Worm (Caenorhabditis elegans) whole organism, young adult: ENCODE results near the gene D2024.4.

Experiments
- B0336.3 ChIP-seq: fragments of 200-800 bp; sonication (Bioruptor generic); IDR thresholded peaks from 2 replicates; pipeline ENCODE4 v1.3.6; 2022; ENCODE audit warnings: missing genetic modification characterization, missing compliant biosample characterization
- C06A6.2 ChIP-seq: fragments of 200-800 bp; sonication (Bioruptor generic); conservative IDR thresholded peaks from 2 replicates; pipeline ENCODE4 v1.3.6; 2022; ENCODE audit warnings: missing genetic modification characterization, missing compliant biosample characterization
- D2030.7 ChIP-seq: fragments of 200-800 bp; sonication (Bioruptor generic); IDR thresholded peaks from 2 replicates; pipeline ENCODE4 v1.3.6; 2022; ENCODE audit warnings: missing genetic modification reagents, missing genetic modification characterization, missing compliant biosample characterization
- F23B12.7 ChIP-seq: sonication (generic microtip); optimal IDR thresholded peaks from 2 replicates; lab custom pipeline; 2017; ENCODE audit warnings: missing genetic modification characterization, mild to moderate bottlenecking, missing compliant biosample characterization, antibody characterized with exemption, moderate library complexity; ENCODE audit not compliant: insufficient read depth
- F39B2.1 ChIP-seq: fragments of 200-800 bp; sonication (Bioruptor generic); IDR thresholded peaks from 2 replicates; pipeline ENCODE4 v1.3.6; 2022; ENCODE audit warnings: missing genetic modification reagents, missing genetic modification characterization, missing compliant biosample characterization
- F49E8.2 ChIP-seq: sonication (generic microtip); optimal IDR thresholded peaks from 3 replicates; lab custom pipeline; 2017; ENCODE audit warnings: missing genetic modification characterization, mild to moderate bottlenecking, missing compliant biosample characterization, antibody characterized with exemption, moderate library complexity; ENCODE audit not compliant: insufficient read depth
- Y56A3A.18 ChIP-seq: fragments of 200-800 bp; sonication (Bioruptor generic); IDR thresholded peaks from 2 replicates; pipeline ENCODE4 v1.3.6; 2022; ENCODE audit warnings: missing genetic modification reagents, missing genetic modification characterization, missing compliant biosample characterization
- athp-1 ChIP-seq: sonication (generic microtip); optimal IDR thresholded peaks from 2 replicates; lab custom pipeline; 2017; ENCODE audit warnings: mild to moderate bottlenecking, missing genetic modification characterization, missing compliant biosample characterization
- attf-6 ChIP-seq: fragments of 200-800 bp; sonication (Bioruptor generic); IDR thresholded peaks from 2 replicates; pipeline ENCODE4 v1.3.6; 2022; ENCODE audit warnings: missing genetic modification reagents, missing genetic modification characterization, missing compliant biosample characterization
- ccch-3 ChIP-seq: fragments of 200-800 bp; sonication (Bioruptor generic); optimal IDR thresholded peaks from 2 replicates; lab custom pipeline; 2018; ENCODE audit warnings: mild to moderate bottlenecking, missing genetic modification characterization, missing compliant biosample characterization
- cebp-1 ChIP-seq, 2 experiments: fragments of 200-800 bp in 1 of 2; sonication (Bioruptor generic) in 1 of 2; sonication (generic microtip) in 1 of 2; IDR thresholded peaks in 1 of 2; optimal IDR thresholded peaks in 1 of 2; 2 replicates each; pipeline versions ENCODE4 v1.3.6 to Lab custom; 2017 to 2022; ENCODE audit warnings: missing compliant biosample characterization in 2 of 2, missing genetic modification characterization in 2 of 2, mild to moderate bottlenecking in 1 of 2, missing genetic modification reagents in 1 of 2, moderate library complexity in 1 of 2
- ceh-100 ChIP-seq: fragments of 200-800 bp; sonication (Bioruptor generic); IDR thresholded peaks from 2 replicates; pipeline ENCODE4 v1.3.6; 2022; ENCODE audit warnings: missing genetic modification reagents, missing genetic modification characterization, missing compliant biosample characterization
- ceh-79 ChIP-seq: sonication (generic microtip); optimal IDR thresholded peaks from 2 replicates; lab custom pipeline; 2017; ENCODE audit warnings: mild to moderate bottlenecking, missing genetic modification characterization, missing compliant biosample characterization
- ceh-91 ChIP-seq: fragments of 200-800 bp; sonication (Bioruptor generic); IDR thresholded peaks from 2 replicates; pipeline ENCODE4 v1.3.6; 2022; ENCODE audit warnings: missing genetic modification reagents, missing genetic modification characterization, missing compliant biosample characterization
- die-1 ChIP-seq: sonication (generic microtip); optimal IDR thresholded peaks from 2 replicates; lab custom pipeline; 2016; ENCODE audit warnings: missing genotype, mild to moderate bottlenecking, missing genetic modification characterization, missing compliant biosample characterization
- dox-1 ChIP-seq: fragments of 200-800 bp; sonication (Bioruptor generic); IDR thresholded peaks from 2 replicates; pipeline ENCODE4 v1.3.6; 2022; ENCODE audit warnings: missing genetic modification reagents, missing genetic modification characterization, missing compliant biosample characterization
- dpl-1 ChIP-seq: fragments of 150-350 bp; optimal IDR thresholded peaks from 2 replicates; lab custom pipeline; 2014; ENCODE audit warnings: missing biosample characterization, missing genetic modification reagents, missing genetic modification characterization
- egl-18 ChIP-seq: fragments of 200-800 bp; sonication (Bioruptor generic); IDR thresholded peaks from 2 replicates; pipeline ENCODE4 v1.3.6; 2022; ENCODE audit warnings: missing genetic modification reagents, missing genetic modification characterization, missing compliant biosample characterization
- egrh-3 ChIP-seq: fragments of 200-800 bp; sonication (Bioruptor generic); IDR thresholded peaks from 2 replicates; pipeline ENCODE4 v1.3.6; 2022; ENCODE audit warnings: missing genetic modification reagents, missing genetic modification characterization, missing compliant biosample characterization
- ekl-4 ChIP-seq: fragments of 200-800 bp; sonication (Bioruptor generic); IDR thresholded peaks from 2 replicates; pipeline ENCODE4 v1.3.6; 2022; ENCODE audit warnings: missing genetic modification reagents, missing genetic modification characterization, missing compliant biosample characterization
- ets-4 ChIP-seq: fragments of 200-800 bp; sonication (Bioruptor generic); optimal IDR thresholded peaks from 2 replicates; lab custom pipeline; 2018; ENCODE audit warnings: mild to moderate bottlenecking, missing genetic modification characterization, missing compliant biosample characterization
- him-1 ChIP-seq: sonication (generic microtip); optimal IDR thresholded peaks from 2 replicates; lab custom pipeline; 2016; ENCODE audit warnings: missing genotype, missing genetic modification reagents, missing genetic modification characterization, missing compliant biosample characterization
- hmg-1.2 ChIP-seq: fragments of 200-800 bp; sonication (Bioruptor generic); IDR thresholded peaks from 2 replicates; pipeline ENCODE4 v1.3.6; 2022; ENCODE audit warnings: missing genetic modification reagents, missing genetic modification characterization, missing compliant biosample characterization
- hsf-1 ChIP-seq: fragments of 200-800 bp; sonication (Bioruptor generic); IDR thresholded peaks from 2 replicates; pipeline ENCODE4 v1.3.6; 2022; ENCODE audit warnings: missing genetic modification reagents, missing genetic modification characterization, missing compliant biosample characterization
- lag-1 ChIP-seq: fragments of 200-800 bp; sonication (Bioruptor generic); IDR thresholded peaks from 2 replicates; pipeline ENCODE4 v1.3.6; 2022; ENCODE audit warnings: missing genetic modification reagents, missing genetic modification characterization, missing compliant biosample characterization
- let-526 ChIP-seq: fragments of 200-800 bp; sonication (Bioruptor generic); IDR thresholded peaks from 2 replicates; pipeline ENCODE4 v1.3.6; 2022; ENCODE audit warnings: missing genetic modification reagents, missing genetic modification characterization, missing compliant biosample characterization
- lir-1 ChIP-seq: fragments of 200-800 bp; sonication (Bioruptor generic); conservative IDR thresholded peaks from 2 replicates; pipeline ENCODE4 v1.3.6; 2022; ENCODE audit warnings: missing genetic modification reagents, missing genetic modification characterization, missing compliant biosample characterization
- lsl-1 ChIP-seq: fragments of 200-800 bp; sonication (Bioruptor generic); optimal IDR thresholded peaks from 2 replicates; lab custom pipeline; 2018; ENCODE audit warnings: mild to moderate bottlenecking, missing genetic modification characterization, moderate library complexity, missing compliant biosample characterization
- madf-6 ChIP-seq: fragments of 200-800 bp; sonication (Bioruptor generic); IDR thresholded peaks from 2 replicates; pipeline ENCODE4 v1.3.6; 2022; ENCODE audit warnings: missing genetic modification reagents, missing genetic modification characterization, missing compliant biosample characterization
- madf-8 ChIP-seq: fragments of 200-800 bp; sonication (Bioruptor generic); conservative IDR thresholded peaks from 2 replicates; pipeline ENCODE4 v1.3.6; 2022; ENCODE audit warnings: missing genetic modification reagents, missing genetic modification characterization, missing compliant biosample characterization
- mcd-1 ChIP-seq: fragments of 200-800 bp; sonication (Bioruptor generic); IDR thresholded peaks from 2 replicates; pipeline ENCODE4 v1.3.6; 2022; ENCODE audit warnings: missing genetic modification reagents, missing genetic modification characterization, missing compliant biosample characterization
- nfyb-1 ChIP-seq: fragments of 200-800 bp; sonication (Bioruptor generic); IDR thresholded peaks from 2 replicates; pipeline ENCODE4 v1.3.6; 2022; ENCODE audit warnings: missing genetic modification reagents, missing genetic modification characterization, missing compliant biosample characterization
- nhr-120 ChIP-seq: fragments of 200-800 bp; sonication (Bioruptor generic); IDR thresholded peaks from 2 replicates; pipeline ENCODE4 v1.3.6; 2022; ENCODE audit warnings: missing genetic modification characterization, missing compliant biosample characterization
- pbrm-1 ChIP-seq: fragments of 200-800 bp; sonication (Bioruptor generic); IDR thresholded peaks from 2 replicates; pipeline ENCODE4 v1.3.6; 2022; ENCODE audit warnings: missing genetic modification reagents, missing genetic modification characterization, missing compliant biosample characterization
- pha-4 ChIP-seq: fragments of 150-350 bp; sonication (generic microtip); optimal IDR thresholded peaks from 2 replicates; lab custom pipeline; 2014; ENCODE audit warnings: missing biosample characterization, missing genetic modification reagents, missing genetic modification characterization
- snpc-1.1 ChIP-seq: sonication (generic microtip); optimal IDR thresholded peaks from 2 replicates; lab custom pipeline; 2017; ENCODE audit warnings: missing genetic modification characterization, mild to moderate bottlenecking, missing compliant biosample characterization, antibody characterized with exemption, moderate library complexity, missing genotype, missing genetic modification reagents; ENCODE audit not compliant: insufficient read depth
- snpc-3.4 ChIP-seq: sonication (generic microtip); optimal IDR thresholded peaks from 2 replicates; lab custom pipeline; 2017; ENCODE audit warnings: missing genetic modification characterization, mild to moderate bottlenecking, missing compliant biosample characterization, antibody characterized with exemption, moderate library complexity, missing genotype, missing genetic modification reagents
- snpc-4 ChIP-seq, 5 experiments: fragments of 150-350 bp in 1 of 5; sonication (generic microtip) in 4 of 5; optimal IDR thresholded peaks; 2 replicates each; lab custom pipeline; 2014 to 2018; ENCODE audit warnings: missing genetic modification characterization in 5 of 5, missing biosample characterization in 3 of 5, antibody characterized with exemption in 2 of 5, mild to moderate bottlenecking in 2 of 5, missing compliant biosample characterization in 2 of 5, missing genotype in 2 of 5, moderate library complexity in 2 of 5, missing genetic modification reagents in 1 of 5
- tbp1 ChIP-seq: fragments of 200-800 bp; sonication (Bioruptor generic); optimal IDR thresholded peaks from 2 replicates; lab custom pipeline; 2018; ENCODE audit warnings: mild to moderate bottlenecking, missing genetic modification characterization, missing compliant biosample characterization
- xnd-1 ChIP-seq: sonication (generic microtip); optimal IDR thresholded peaks from 2 replicates; lab custom pipeline; 2016; ENCODE audit warnings: missing genotype, missing genetic modification reagents, missing genetic modification characterization, missing compliant biosample characterization
- ztf-26 ChIP-seq: sonication (generic microtip); optimal IDR thresholded peaks from 2 replicates; lab custom pipeline; 2017; ENCODE audit warnings: missing genetic modification characterization, missing compliant biosample characterization

Gene D2024.4

DNA sequence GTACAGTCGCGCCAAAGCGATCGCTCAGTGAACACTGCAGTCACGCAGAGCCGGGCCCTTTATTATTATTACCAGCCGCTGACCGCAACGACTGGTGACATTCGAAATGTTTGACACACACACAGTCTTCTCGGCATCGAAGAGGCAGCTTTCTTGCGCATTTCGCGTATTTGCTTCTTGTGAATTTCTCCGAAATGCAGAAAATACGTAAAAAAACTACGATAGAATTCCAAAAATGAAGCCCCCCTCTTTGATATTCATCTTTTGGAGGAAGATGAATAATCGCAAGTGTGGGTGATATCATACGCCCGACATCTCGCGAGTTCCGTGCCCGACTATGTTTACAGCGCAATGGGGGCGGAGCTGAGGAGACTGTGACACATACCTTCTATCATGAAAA is 22.2 kb downstream of the D2024.4 start:
- TF ChIP-seq B0336.3 (GFP tag; lab: Robert Waterston, UW) (peak; percentile 58; the same call in 1 of the 2 replicates), ekl-4 (GFP tag; lab: Robert Waterston, UW) (0 out of 2 replicates have a peak, but pooled peaks have one; percentile 27), attf-6 (GFP tag; lab: Robert Waterston, UW) (peak; percentile 92), snpc-1.1 (tag; lab: Kevin White, UChicago) (peak; percentile 91), mcd-1 (GFP tag; lab: Robert Waterston, UW) (0 out of 2 replicates have a peak, but pooled peaks have one; percentile 14), F39B2.1 (GFP tag; lab: Robert Waterston, UW) (no peak), die-1 (tag; lab: Kevin White, UChicago) (no peak), hmg-1.2 (GFP tag; lab: Robert Waterston, UW) (peak; percentile 85), dpl-1 (GFP tag; lab: Kevin White, UChicago) (no peak), cebp-1 (GFP tag; IDR thresholded peaks at IDR 0.05; lab: Robert Waterston, UW) (no peak), cebp-1 (tag; optimal IDR thresholded peaks at IDR 0.05; lab: Kevin White, UChicago) (no peak), lag-1 (GFP tag; lab: Robert Waterston, UW) (no peak), C06A6.2 (no peak), egrh-3 (GFP tag; lab: Robert Waterston, UW) (no peak), nhr-120 (GFP tag; lab: Robert Waterston, UW) (no peak), Y56A3A.18 (no peak), ccch-3 (GFP tag; lab: Kevin White, UChicago) (no peak), tbp1 (GFP tag; lab: Kevin White, UChicago) (peak; percentile 54), snpc-3.4 (tag; lab: Kevin White, UChicago) (peak; percentile 64), pha-4 (tag; lab: Kevin White, UChicago) (no peak), ceh-100 (0 out of 2 replicates have a peak, but pooled peaks have one; percentile 27), F23B12.7 (tag; lab: Kevin White, UChicago) (no peak), ceh-91 (GFP tag; lab: Robert Waterston, UW) (0 out of 2 replicates have a peak, but pooled peaks have one; percentile 17), snpc-4 (GFP tag; optimal IDR thresholded peaks at IDR 0.05; lab: Kevin White, UChicago) (peak; percentile 85), snpc-4 (tag; optimal IDR thresholded peaks at IDR 0.05; lab: Kevin White, UChicago) (peak; percentile 87 to 95 (median 88)), ceh-79 (tag; lab: Kevin White, UChicago) (no peak), lsl-1 (peak; percentile 35), pbrm-1 (GFP tag; lab: Robert Waterston, UW) (peak; percentile 73), dox-1 (GFP tag; lab: Robert Waterston, UW) (peak; percentile 53; the same call in 1 of the 2 replicates), ztf-26 (no peak), madf-6 (GFP tag; lab: Robert Waterston, UW) (peak; percentile 34; the same call in 1 of the 2 replicates), nfyb-1 (GFP tag; lab: Robert Waterston, UW) (no peak), let-526 (GFP tag; lab: Robert Waterston, UW) (no peak), madf-8 (GFP tag; lab: Robert Waterston, UW) (0 out of 2 replicates have a peak, but pooled peaks have one; percentile 28), D2030.7 (GFP tag; lab: Robert Waterston, UW) (0 out of 2 replicates have a peak, but pooled peaks have one; percentile 38), lir-1 (no peak), ets-4 (GFP tag; lab: Kevin White, UChicago) (no peak), egl-18 (GFP tag; lab: Robert Waterston, UW) (no peak), xnd-1 (tag; lab: Kevin White, UChicago) (no peak), him-1 (tag; lab: Kevin White, UChicago) (peak; percentile 76), F49E8.2 (peak; percentile 62), athp-1 (tag; lab: Kevin White, UChicago) (no peak), hsf-1 (GFP tag; lab: Robert Waterston, UW) (0 out of 2 replicates have a peak, but pooled peaks have one; percentile 37)
